Worm (Caenorhabditis elegans) whole organism, L3 larva: ENCODE measurements around the gene srh-136.

ENCODE experiments used
- R02D3.7 ChIP-seq: fragments of 150-350 bp; optimal IDR thresholded peaks from 2 replicates; lab custom pipeline; 2014; ENCODE audit warnings: missing biosample characterization, missing genetic modification characterization
- ZK546.5 ChIP-seq: sonication (generic microtip); optimal IDR thresholded peaks from 2 replicates; lab custom pipeline; 2017; ENCODE audit warnings: missing biosample characterization, missing genetic modification characterization
- aly-2 ChIP-seq: fragments of 150-350 bp; optimal IDR thresholded peaks from 2 replicates; lab custom pipeline; 2014; ENCODE audit warnings: missing biosample characterization, missing genetic modification characterization
- ama-1 ChIP-seq: fragments of 150-350 bp; optimal IDR thresholded peaks from 2 replicates; lab custom pipeline; 2018
- ceh-16 ChIP-seq: sonication (generic microtip); optimal IDR thresholded peaks from 2 replicates; lab custom pipeline; 2017; ENCODE audit warnings: missing biosample characterization, missing genetic modification characterization
- lin-15B ChIP-seq: fragments of 150-350 bp; optimal IDR thresholded peaks from 2 replicates; lab custom pipeline; 2014; ENCODE audit warnings: missing biosample characterization, missing genetic modification characterization
- mdl-1 ChIP-seq: fragments of 150-350 bp; optimal IDR thresholded peaks from 2 replicates; lab custom pipeline; 2014; ENCODE audit warnings: missing biosample characterization, missing genetic modification characterization
- nfya-1 ChIP-seq: sonication (generic microtip); optimal IDR thresholded peaks from 2 replicates; lab custom pipeline; 2017; ENCODE audit warnings: missing genetic modification characterization, mild to moderate bottlenecking, missing compliant biosample characterization, antibody characterized with exemption, moderate library complexity; ENCODE audit not compliant: insufficient read depth
- nhr-237 ChIP-seq: fragments of 150-350 bp; optimal IDR thresholded peaks from 2 replicates; lab custom pipeline; 2014; ENCODE audit warnings: missing biosample characterization, missing genetic modification characterization
- nhr-28 ChIP-seq: fragments of 150-350 bp; optimal IDR thresholded peaks from 2 replicates; lab custom pipeline; 2014; ENCODE audit warnings: missing biosample characterization, missing genetic modification characterization
- nhr-76 ChIP-seq: fragments of 150-350 bp; sonication (generic microtip); optimal IDR thresholded peaks from 5 replicates; lab custom pipeline; 2014; ENCODE audit warnings: missing biosample characterization, missing genetic modification characterization
- pqm-1 ChIP-seq: fragments of 150-350 bp; optimal IDR thresholded peaks from 2 replicates; lab custom pipeline; 2017; ENCODE audit warnings: missing biosample characterization, missing genetic modification characterization, inconsistent platforms
- skn-1 ChIP-seq: fragments of 150-350 bp; optimal IDR thresholded peaks from 2 replicates; lab custom pipeline; 2014; ENCODE audit warnings: missing biosample characterization, missing genetic modification characterization
- unc-39 ChIP-seq: sonication (generic microtip); optimal IDR thresholded peaks from 4 replicates; lab custom pipeline; 2017; ENCODE audit warnings: missing biosample characterization, missing genetic modification characterization

DNA sequence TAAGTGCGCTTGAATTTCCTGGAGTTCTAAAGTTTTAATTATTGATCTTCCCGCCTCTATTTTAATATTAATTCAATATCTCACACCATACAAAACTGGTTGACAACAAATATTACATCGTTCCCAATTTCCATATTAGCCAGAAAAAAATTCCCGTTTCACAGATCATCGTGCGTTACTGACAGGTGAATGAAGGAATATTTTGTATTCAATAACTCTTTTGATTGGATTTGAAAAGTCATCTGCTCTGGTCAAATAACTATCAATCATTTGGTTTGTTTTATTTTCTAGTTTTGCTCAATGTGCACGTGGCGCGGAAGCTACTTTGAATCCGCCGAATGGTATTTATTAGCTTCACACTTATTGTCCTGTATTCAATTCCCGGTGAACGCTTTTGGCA, 13.7 kb downstream of the srh-136 start, which contains the start of gene srh-139:
- no peak for TF ChIP-seq skn-1
- no peak for TF ChIP-seq lin-15B (tag; lab: Kevin White, UChicago)
- no peak for TF ChIP-seq mdl-1 (tag; lab: Kevin White, UChicago)
- no peak for TF ChIP-seq ZK546.5 (tag; lab: Kevin White, UChicago)
- TF ChIP-seq nhr-76, result no peak
- no peak for TF ChIP-seq R02D3.7 (tag; lab: Kevin White, UChicago)
- TF ChIP-seq ama-1 (lab: Kevin White, UChicago), result no peak
- TF ChIP-seq aly-2 (tag; lab: Kevin White, UChicago), result no peak
- TF ChIP-seq pqm-1 (tag; lab: Kevin White, UChicago), result no peak
- no peak for TF ChIP-seq nhr-28 (tag; lab: Kevin White, UChicago)
- TF ChIP-seq unc-39 (tag; lab: Kevin White, UChicago), result no peak
- TF ChIP-seq nhr-237 (tag; lab: Kevin White, UChicago), result no peak
- no peak for TF ChIP-seq ceh-16
- no peak for TF ChIP-seq nfya-1
